Fruit fly (Drosophila melanogaster) whole organism, embryonic: ENCODE data around the gene mRpS9.
A peak's percentile ranks its signal among the peaks of the same experiment; 100 is the strongest.

Source experiments
- Adf1 ChIP-seq: fragments of 200-800 bp; sonication (Bioruptor generic); IDR thresholded peaks from 2 replicates; pipeline ENCODE4 v1.3.6; 2022; ENCODE audit warnings: missing biosample characterization, missing genetic modification characterization
- CG10959 ChIP-seq: fragments of 200-800 bp; sonication (Bioruptor generic); IDR thresholded peaks from 2 replicates; pipeline ENCODE4 v1.3.6; 2022; ENCODE audit warnings: missing biosample characterization, missing genetic modification characterization
- CG15514 ChIP-seq: fragments of 200-800 bp; sonication (Bioruptor generic); optimal IDR thresholded peaks from 3 replicates; lab custom pipeline; 2017; ENCODE audit warnings: missing biosample characterization, missing genetic modification characterization, mild to moderate bottlenecking, moderate library complexity, missing genetic modification reagents
- CG16863 ChIP-seq: fragments of 200-800 bp; sonication (Bioruptor generic); optimal IDR thresholded peaks from 3 replicates; lab custom pipeline; 2016; ENCODE audit warnings: missing biosample characterization, missing genetic modification characterization
- CG18262 ChIP-seq: fragments of 200-800 bp; optimal IDR thresholded peaks from 3 replicates; lab custom pipeline; 2019; ENCODE audit warnings: missing biosample characterization, mild to moderate bottlenecking, missing genetic modification characterization, moderate library complexity
- CG2199 ChIP-seq: fragments of 200-800 bp; sonication (Bioruptor generic); IDR thresholded peaks from 3 replicates; pipeline ENCODE4 v1.3.6; 2022; ENCODE audit warnings: missing biosample characterization, missing genetic modification characterization
- CG30431 ChIP-seq: fragments of 200-800 bp; sonication (Bioruptor generic); optimal IDR thresholded peaks from 2 replicates; lab custom pipeline; 2017; ENCODE audit warnings: missing biosample characterization, missing genetic modification characterization
- CG31388 ChIP-seq: fragments of 200-800 bp; sonication (Bioruptor generic); optimal IDR thresholded peaks from 2 replicates; lab custom pipeline; 2016; ENCODE audit warnings: missing biosample characterization, missing genetic modification characterization
- CG4707 ChIP-seq: fragments of 200-800 bp; sonication (Bioruptor generic); optimal IDR thresholded peaks from 2 replicates; lab custom pipeline; 2018; ENCODE audit warnings: missing biosample characterization, mild to moderate bottlenecking, missing genetic modification characterization, moderate library complexity
- CG6254 ChIP-seq: fragments of 200-800 bp; sonication (Bioruptor generic); optimal IDR thresholded peaks from 3 replicates; lab custom pipeline; 2017; ENCODE audit warnings: mild to moderate bottlenecking, missing biosample characterization, missing genetic modification reagents, missing genetic modification characterization
- CG6654 ChIP-seq: fragments of 200-800 bp; sonication (Bioruptor generic); optimal IDR thresholded peaks from 2 replicates; lab custom pipeline; 2017; ENCODE audit warnings: missing biosample characterization, mild to moderate bottlenecking, missing genetic modification characterization
- CG7372 ChIP-seq: fragments of 200-800 bp; sonication (Bioruptor generic); IDR thresholded peaks from 2 replicates; pipeline ENCODE4 v1.3.6; 2022; ENCODE audit warnings: missing biosample characterization, missing genetic modification characterization
- CG8924 ChIP-seq: fragments of 200-800 bp; optimal IDR thresholded peaks from 3 replicates; lab custom pipeline; 2019; ENCODE audit warnings: missing biosample characterization, mild to moderate bottlenecking, missing genetic modification characterization, moderate library complexity
- CHES-1-like ChIP-seq: fragments of 200-800 bp; sonication (Bioruptor generic); optimal IDR thresholded peaks from 2 replicates; lab custom pipeline; 2016; ENCODE audit warnings: missing biosample characterization, missing genetic modification characterization
- Doc2 ChIP-seq: fragments of 200-800 bp; sonication (Bioruptor generic); IDR thresholded peaks from 2 replicates; pipeline ENCODE4 v1.3.6; 2022; ENCODE audit warnings: missing biosample characterization, missing genetic modification characterization
- Dref ChIP-seq: fragments of 200-800 bp; sonication (Bioruptor generic); IDR thresholded peaks from 2 replicates; pipeline ENCODE4 v1.3.6; 2022; ENCODE audit warnings: missing biosample characterization, missing genetic modification characterization
- ERR ChIP-seq: fragments of 200-800 bp; sonication (Bioruptor generic); optimal IDR thresholded peaks from 2 replicates; lab custom pipeline; 2016; ENCODE audit warnings: missing biosample characterization, missing genetic modification characterization
- Elba2 ChIP-seq: fragments of 200-800 bp; sonication (Bioruptor generic); optimal IDR thresholded peaks from 3 replicates; lab custom pipeline; 2016; ENCODE audit warnings: missing biosample characterization, missing genetic modification characterization
- Fer3 ChIP-seq: fragments of 200-800 bp; sonication (Bioruptor generic); optimal IDR thresholded peaks from 2 replicates; lab custom pipeline; 2018; ENCODE audit warnings: missing biosample characterization, mild to moderate bottlenecking, missing genetic modification characterization, moderate library complexity
- H15 ChIP-seq: fragments of 200-800 bp; sonication (Bioruptor generic); IDR thresholded peaks from 3 replicates; pipeline ENCODE4 v1.3.6; 2022; ENCODE audit warnings: missing biosample characterization, missing genetic modification characterization
- HLH4C ChIP-seq: fragments of 200-800 bp; sonication (Bioruptor generic); IDR thresholded peaks from 3 replicates; pipeline ENCODE4 v1.3.6; 2022; ENCODE audit warnings: missing biosample characterization, missing genetic modification characterization; ENCODE audit not compliant: partially characterized antibody
- HmgD ChIP-seq: fragments of 200-800 bp; sonication (Bioruptor generic); optimal IDR thresholded peaks from 3 replicates; lab custom pipeline; 2016; ENCODE audit warnings: missing biosample characterization, missing genetic modification characterization
- Hr3 ChIP-seq: fragments of 200-800 bp; sonication (Bioruptor generic); optimal IDR thresholded peaks from 3 replicates; lab custom pipeline; 2016; ENCODE audit warnings: missing biosample characterization, missing genetic modification characterization
- Jarid2 ChIP-seq: fragments of 200-800 bp; sonication (Bioruptor generic); optimal IDR thresholded peaks from 3 replicates; lab custom pipeline; 2017; ENCODE audit warnings: mild to moderate bottlenecking, missing biosample characterization, missing genetic modification reagents, missing genetic modification characterization
- Kr ChIP-seq: fragments of 200-800 bp; sonication (Bioruptor generic); optimal IDR thresholded peaks from 2 replicates; lab custom pipeline; 2017; ENCODE audit warnings: missing biosample characterization, mild to moderate bottlenecking, missing genetic modification characterization
- Myb ChIP-seq: fragments of 200-800 bp; sonication (Bioruptor generic); optimal IDR thresholded peaks from 2 replicates; lab custom pipeline; 2016; ENCODE audit warnings: missing biosample characterization, missing genetic modification characterization
- Nf-YB ChIP-seq: fragments of 200-800 bp; sonication (Bioruptor generic); optimal IDR thresholded peaks from 3 replicates; lab custom pipeline; 2019; ENCODE audit warnings: missing biosample characterization, mild to moderate bottlenecking, missing genetic modification characterization, moderate library complexity
- Oaz ChIP-seq: fragments of 200-800 bp; sonication (Bioruptor generic); IDR thresholded peaks from 2 replicates; pipeline ENCODE4 v1.3.6; 2022; ENCODE audit warnings: missing biosample characterization, missing genetic modification characterization
- Rfx ChIP-seq: fragments of 200-800 bp; sonication (Bioruptor generic); IDR thresholded peaks from 2 replicates; pipeline ENCODE4 v1.3.6; 2022; ENCODE audit warnings: missing biosample characterization, missing genetic modification characterization
- Spps ChIP-seq: fragments of 200-800 bp; sonication (Bioruptor generic); optimal IDR thresholded peaks from 2 replicates; lab custom pipeline; 2018; ENCODE audit warnings: missing biosample characterization, mild to moderate bottlenecking, missing genetic modification characterization
- Stat92E ChIP-seq, 3 experiments: fragments of >200 bp in 2 of 3; fragments of 200-800 bp in 1 of 3; sonication (Bioruptor generic) in 1 of 3; optimal IDR thresholded peaks; 2 replicates each; lab custom pipeline; 2017 to 2019; ENCODE audit warnings: missing biosample characterization in 3 of 3, missing genetic modification characterization in 3 of 3, mild to moderate bottlenecking in 1 of 3, moderate library complexity in 1 of 3
- Taf1 ChIP-seq: fragments of 200-800 bp; sonication (Bioruptor generic); IDR thresholded peaks from 2 replicates; pipeline ENCODE4 v1.3.6; 2022; ENCODE audit warnings: missing biosample characterization, missing genetic modification characterization
- Vsx1 ChIP-seq: fragments of 200-800 bp; sonication (Bioruptor generic); optimal IDR thresholded peaks from 2 replicates; lab custom pipeline; 2017; ENCODE audit warnings: missing biosample characterization, mild to moderate bottlenecking, missing genetic modification characterization, missing genetic modification reagents
- ac ChIP-seq: fragments of 200-800 bp; sonication (Bioruptor generic); optimal IDR thresholded peaks from 3 replicates; lab custom pipeline; 2017; ENCODE audit warnings: missing biosample characterization, mild to moderate bottlenecking, missing genetic modification characterization
- al ChIP-seq: fragments of 200-800 bp; sonication (Bioruptor generic); IDR thresholded peaks from 2 replicates; pipeline ENCODE4 v1.3.6; 2022; ENCODE audit warnings: missing biosample characterization, missing genetic modification characterization
- ap ChIP-seq: fragments of 200-800 bp; sonication (Bioruptor generic); IDR thresholded peaks from 2 replicates; pipeline ENCODE4 v1.3.6; 2022; ENCODE audit warnings: missing biosample characterization, missing genetic modification characterization
- bowl ChIP-seq: fragments of 200-800 bp; sonication (Bioruptor generic); IDR thresholded peaks from 2 replicates; pipeline ENCODE4 v1.3.6; 2022; ENCODE audit warnings: missing biosample characterization, missing genetic modification characterization
- caup ChIP-seq: fragments of 200-800 bp; sonication (Bioruptor generic); optimal IDR thresholded peaks from 3 replicates; lab custom pipeline; 2017; ENCODE audit warnings: missing biosample characterization, mild to moderate bottlenecking, missing genetic modification characterization, moderate library complexity; ENCODE audit not compliant: severe bottlenecking
- dmrt99B ChIP-seq: fragments of 200-800 bp; sonication (Bioruptor generic); optimal IDR thresholded peaks from 2 replicates; lab custom pipeline; 2018; ENCODE audit warnings: missing biosample characterization, mild to moderate bottlenecking, missing genetic modification characterization, moderate library complexity
- gce ChIP-seq: fragments of 200-800 bp; sonication (Bioruptor generic); IDR thresholded peaks from 3 replicates; pipeline ENCODE4 v1.3.6; 2022; ENCODE audit warnings: missing biosample characterization, missing genetic modification characterization
- gcm ChIP-seq: fragments of 200-800 bp; sonication (Bioruptor generic); optimal IDR thresholded peaks from 2 replicates; lab custom pipeline; 2019; ENCODE audit warnings: missing biosample characterization, mild to moderate bottlenecking, missing genetic modification characterization, moderate library complexity
- h ChIP-seq: fragments of >200 bp; optimal IDR thresholded peaks from 2 replicates; lab custom pipeline; 2017
- hb ChIP-seq: fragments of 200-800 bp; sonication (Bioruptor generic); IDR thresholded peaks from 3 replicates; pipeline ENCODE4 v1.3.6; 2022; ENCODE audit warnings: missing biosample characterization, missing genetic modification characterization; ENCODE audit not compliant: partially characterized antibody
- hth ChIP-seq: fragments of >200 bp; optimal IDR thresholded peaks from 2 replicates; lab custom pipeline; 2017; ENCODE audit warnings: inconsistent platforms
- kah ChIP-seq: fragments of 200-800 bp; sonication (Bioruptor generic); optimal IDR thresholded peaks from 2 replicates; lab custom pipeline; 2018; ENCODE audit warnings: missing biosample characterization, mild to moderate bottlenecking, missing genetic modification characterization
- kay ChIP-seq: fragments of 200-800 bp; sonication (Bioruptor generic); optimal IDR thresholded peaks from 2 replicates; lab custom pipeline; 2016; ENCODE audit warnings: missing biosample characterization, missing genetic modification characterization
- p53 ChIP-seq: fragments of 200-800 bp; sonication (Bioruptor generic); optimal IDR thresholded peaks from 2 replicates; lab custom pipeline; 2016; ENCODE audit warnings: missing biosample characterization, missing genetic modification characterization
- pita ChIP-seq: fragments of 200-800 bp; sonication (Bioruptor generic); optimal IDR thresholded peaks from 2 replicates; lab custom pipeline; 2017; ENCODE audit warnings: missing biosample characterization, mild to moderate bottlenecking, missing genetic modification characterization
- sqz ChIP-seq: fragments of 200-800 bp; sonication (Bioruptor generic); optimal IDR thresholded peaks from 3 replicates; lab custom pipeline; 2018; ENCODE audit warnings: missing biosample characterization, mild to moderate bottlenecking, missing genetic modification characterization
- stc ChIP-seq: fragments of 200-800 bp; sonication (Bioruptor generic); IDR thresholded peaks from 2 replicates; pipeline ENCODE4 v1.3.6; 2022; ENCODE audit warnings: missing biosample characterization, missing genetic modification characterization
- unc-4 ChIP-seq: fragments of 200-800 bp; sonication (Bioruptor generic); IDR thresholded peaks from 2 replicates; pipeline ENCODE4 v1.3.6; 2022; ENCODE audit warnings: missing biosample characterization, missing genetic modification characterization; ENCODE audit not compliant: partially characterized antibody
- zfh2 ChIP-seq: fragments of 200-800 bp; sonication (Bioruptor generic); optimal IDR thresholded peaks from 2 replicates; lab custom pipeline; 2016; ENCODE audit warnings: missing biosample characterization, missing genetic modification characterization

mRpS9 gene

dm6 chr3R:7895457-7895856 is 7.0 kb downstream of the mRpS9 start (continued):
- TF ChIP-seq gcm (GFP tag; lab: Kevin White, UChicago) (no peak), HLH4C (no peak), CG4707 (GFP tag; lab: Kevin White, UChicago) (no peak), Dref (no peak), unc-4 (GFP tag; lab: Robert Waterston, UW) (no peak), ERR (GFP tag; lab: Kevin White, UChicago) (no peak), ap (GFP tag; lab: Robert Waterston, UW) (no peak), hth (no peak), Taf1 (GFP tag; lab: Robert Waterston, UW) (peak; percentile 61; the same call in 1 of the 2 replicates), CG2199 (GFP tag; lab: Robert Waterston, UW) (no peak), Elba2 (GFP tag; lab: Kevin White, UChicago) (no peak), caup (GFP tag; lab: Kevin White, UChicago) (peak; percentile 81), Adf1 (peak; percentile 43; the same call in 1 of the 2 replicates), Stat92E (GFP tag; optimal IDR thresholded peaks at IDR 0.05; lab: Kevin White, UChicago) (no peak), dmrt99B (tag; lab: Kevin White, UChicago) (no peak), CG30431 (GFP tag; lab: Kevin White, UChicago) (no peak), CG31388 (GFP tag; lab: Kevin White, UChicago) (no peak), Nf-YB (GFP tag; lab: Kevin White, UChicago) (no peak), sqz (GFP tag; lab: Kevin White, UChicago) (no peak), H15 (GFP tag; lab: Robert Waterston, UW) (peak; percentile 60; the same call in 1 of the 3 replicates), bowl (peak; percentile 7; the same call in 1 of the 2 replicates), CG6254 (GFP tag; lab: Kevin White, UChicago) (peak; percentile 15), Fer3 (tag; lab: Kevin White, UChicago) (peak; percentile 80), CG10959 (GFP tag; lab: Robert Waterston, UW) (no peak), CG6654 (no peak), Spps (tag; lab: Kevin White, UChicago) (no peak), Hr3 (GFP tag; lab: Kevin White, UChicago) (peak; percentile 29), pita (GFP tag; lab: Kevin White, UChicago) (no peak), CG8924 (tag; lab: Kevin White, UChicago) (no peak), Vsx1 (GFP tag; lab: Kevin White, UChicago) (no peak), Jarid2 (GFP tag; lab: Kevin White, UChicago) (no peak), h (no peak), kah (no peak), HmgD (GFP tag; lab: Kevin White, UChicago) (no peak), Kr (GFP tag; lab: Kevin White, UChicago) (no peak), Doc2 (GFP tag; lab: Robert Waterston, UW) (no peak), Oaz (GFP tag; lab: Robert Waterston, UW) (peak; percentile 62; the same call in 1 of the 2 replicates), CG18262 (no peak), stc (GFP tag; lab: Robert Waterston, UW) (peak; percentile 81), al (GFP tag; lab: Robert Waterston, UW) (peak; percentile 82), Myb (peak; percentile 15), p53 (no peak), ac (GFP tag; lab: Kevin White, UChicago) (no peak), hb (no peak), CG16863 (GFP tag; lab: Kevin White, UChicago) (no peak), CHES-1-like (GFP tag; lab: Kevin White, UChicago) (no peak), gce (GFP tag; lab: Robert Waterston, UW) (no peak), Rfx (peak; percentile 88), CG7372 (peak; percentile 55), CG15514 (GFP tag; lab: Kevin White, UChicago) (peak; percentile 76), kay (GFP tag; lab: Kevin White, UChicago) (no peak), zfh2 (GFP tag; lab: Kevin White, UChicago) (peak; percentile 64)
